Fruit fly (Drosophila melanogaster) whole organism, embryonic: Measurements from ENCODE around the gene TTLL4B.

Experiments used
- Bgb ChIP-seq: fragments of 200-800 bp; sonication (Bioruptor generic); IDR thresholded peaks from 2 replicates; pipeline ENCODE4 v1.3.6; 2022; ENCODE audit warnings: missing biosample characterization, missing genetic modification characterization; ENCODE audit not compliant: partially characterized antibody
- Bteb2 ChIP-seq: fragments of 200-800 bp; sonication (Bioruptor generic); optimal IDR thresholded peaks from 2 replicates; lab custom pipeline; 2016; ENCODE audit warnings: missing biosample characterization, missing genetic modification characterization
- CG10462 ChIP-seq: fragments of 200-800 bp; sonication (Bioruptor generic); optimal IDR thresholded peaks from 2 replicates; lab custom pipeline; 2016; ENCODE audit warnings: missing biosample characterization, missing genetic modification characterization
- CG12391 ChIP-seq: fragments of 200-800 bp; sonication (Bioruptor generic); optimal IDR thresholded peaks from 3 replicates; lab custom pipeline; 2018; ENCODE audit warnings: missing biosample characterization, mild to moderate bottlenecking, missing genetic modification characterization, moderate library complexity
- CG12659 ChIP-seq: fragments of 200-800 bp; sonication (Bioruptor generic); optimal IDR thresholded peaks from 3 replicates; lab custom pipeline; 2017; ENCODE audit warnings: mild to moderate bottlenecking, missing biosample characterization, missing genetic modification reagents, missing genetic modification characterization
- CG14667 ChIP-seq: fragments of 200-800 bp; sonication (Bioruptor generic); IDR thresholded peaks from 2 replicates; pipeline ENCODE4 v1.3.6; 2022; ENCODE audit warnings: missing biosample characterization, missing genetic modification characterization
- CG15479 ChIP-seq: fragments of 200-800 bp; sonication (Bioruptor generic); optimal IDR thresholded peaks from 3 replicates; lab custom pipeline; 2019; ENCODE audit warnings: missing biosample characterization, mild to moderate bottlenecking, missing genetic modification characterization, moderate library complexity
- CG15514 ChIP-seq: fragments of 200-800 bp; sonication (Bioruptor generic); optimal IDR thresholded peaks from 3 replicates; lab custom pipeline; 2017; ENCODE audit warnings: missing biosample characterization, missing genetic modification characterization, mild to moderate bottlenecking, moderate library complexity, missing genetic modification reagents
- CG15696 ChIP-seq: fragments of 200-800 bp; sonication (Bioruptor generic); optimal IDR thresholded peaks from 2 replicates; lab custom pipeline; 2019; ENCODE audit warnings: missing biosample characterization, mild to moderate bottlenecking, missing genetic modification characterization, moderate library complexity
- CG17186 ChIP-seq: fragments of 200-800 bp; sonication (Bioruptor generic); optimal IDR thresholded peaks from 3 replicates; lab custom pipeline; 2017; ENCODE audit warnings: missing biosample characterization, missing genetic modification reagents, missing genetic modification characterization
- CG17568 ChIP-seq: fragments of 200-800 bp; sonication (Bioruptor generic); optimal IDR thresholded peaks from 2 replicates; lab custom pipeline; 2018; ENCODE audit warnings: missing biosample characterization, mild to moderate bottlenecking, missing genetic modification characterization, moderate library complexity
- CG17829 ChIP-seq: fragments of 200-800 bp; optimal IDR thresholded peaks from 2 replicates; lab custom pipeline; 2019; ENCODE audit warnings: missing biosample characterization, mild to moderate bottlenecking, missing genetic modification characterization, moderate library complexity
- CG18262 ChIP-seq: fragments of 200-800 bp; optimal IDR thresholded peaks from 3 replicates; lab custom pipeline; 2019; ENCODE audit warnings: missing biosample characterization, mild to moderate bottlenecking, missing genetic modification characterization, moderate library complexity
- CG2120 ChIP-seq: fragments of 200-800 bp; sonication (Bioruptor generic); optimal IDR thresholded peaks from 3 replicates; lab custom pipeline; 2016; ENCODE audit warnings: missing biosample characterization, missing genetic modification characterization
- CG2199 ChIP-seq: fragments of 200-800 bp; sonication (Bioruptor generic); IDR thresholded peaks from 3 replicates; pipeline ENCODE4 v1.3.6; 2022; ENCODE audit warnings: missing biosample characterization, missing genetic modification characterization
- CG31365 ChIP-seq: fragments of 200-800 bp; sonication (Bioruptor generic); optimal IDR thresholded peaks from 2 replicates; lab custom pipeline; 2018; ENCODE audit warnings: missing biosample characterization, mild to moderate bottlenecking, missing genetic modification characterization
- CG4820 ChIP-seq: fragments of 200-800 bp; sonication (Bioruptor generic); optimal IDR thresholded peaks from 3 replicates; lab custom pipeline; 2016; ENCODE audit warnings: missing biosample characterization, missing genetic modification characterization
- CG6175 ChIP-seq: fragments of 200-800 bp; sonication (Bioruptor generic); IDR thresholded peaks from 3 replicates; pipeline ENCODE4 v1.3.6; 2022; ENCODE audit warnings: missing biosample characterization, missing genetic modification characterization
- CG6791 ChIP-seq: fragments of 200-800 bp; sonication (Bioruptor generic); IDR thresholded peaks from 3 replicates; pipeline ENCODE4 v1.3.6; 2022; ENCODE audit warnings: missing biosample characterization, missing genetic modification characterization; ENCODE audit not compliant: partially characterized antibody
- CG8089 ChIP-seq: fragments of 200-800 bp; sonication (Bioruptor generic); optimal IDR thresholded peaks from 3 replicates; lab custom pipeline; 2016; ENCODE audit warnings: missing biosample characterization, missing genetic modification characterization
- CG9876 ChIP-seq: fragments of 200-800 bp; sonication (Bioruptor generic); optimal IDR thresholded peaks from 2 replicates; lab custom pipeline; 2016; ENCODE audit warnings: missing biosample characterization, missing genetic modification characterization
- CoRest ChIP-seq: fragments of 200-800 bp; sonication (Bioruptor generic); optimal IDR thresholded peaks from 3 replicates; lab custom pipeline; 2018; ENCODE audit warnings: missing biosample characterization, mild to moderate bottlenecking, missing genetic modification characterization, moderate library complexity
- Dek ChIP-seq: fragments of 200-800 bp; sonication (Bioruptor generic); optimal IDR thresholded peaks from 3 replicates; lab custom pipeline; 2019; ENCODE audit warnings: missing biosample characterization, mild to moderate bottlenecking, missing genetic modification characterization, moderate library complexity
- Fer1 ChIP-seq: fragments of 200-800 bp; sonication (Bioruptor generic); optimal IDR thresholded peaks from 2 replicates; lab custom pipeline; 2017; ENCODE audit warnings: missing biosample characterization, mild to moderate bottlenecking, missing genetic modification characterization
- Jarid2 ChIP-seq: fragments of 200-800 bp; sonication (Bioruptor generic); optimal IDR thresholded peaks from 3 replicates; lab custom pipeline; 2017; ENCODE audit warnings: mild to moderate bottlenecking, missing biosample characterization, missing genetic modification reagents, missing genetic modification characterization
- Poxn ChIP-seq: fragments of 200-800 bp; sonication (Bioruptor generic); IDR thresholded peaks from 2 replicates; pipeline ENCODE4 v1.3.6; 2022; ENCODE audit warnings: missing biosample characterization, missing genetic modification characterization
- Sry-β ChIP-seq: fragments of 200-800 bp; sonication (Bioruptor generic); optimal IDR thresholded peaks from 2 replicates; lab custom pipeline; 2018; ENCODE audit warnings: missing biosample characterization, mild to moderate bottlenecking, missing genetic modification characterization, moderate library complexity
- abd-A ChIP-seq: fragments of 200-800 bp; sonication (Bioruptor generic); optimal IDR thresholded peaks from 3 replicates; lab custom pipeline; 2019; ENCODE audit warnings: missing biosample characterization, mild to moderate bottlenecking, missing genetic modification characterization, moderate library complexity
- amos ChIP-seq: fragments of 200-800 bp; sonication (Bioruptor generic); IDR thresholded peaks from 2 replicates; pipeline ENCODE4 v1.3.6; 2022; ENCODE audit warnings: missing biosample characterization, missing genetic modification characterization; ENCODE audit not compliant: partially characterized antibody
- ato ChIP-seq: fragments of 200-800 bp; sonication (Bioruptor generic); IDR thresholded peaks from 2 replicates; pipeline ENCODE4 v1.3.6; 2022; ENCODE audit warnings: missing biosample characterization, missing genetic modification characterization; ENCODE audit not compliant: partially characterized antibody
- bab2 ChIP-seq: fragments of 200-800 bp; sonication (Bioruptor generic); optimal IDR thresholded peaks from 2 replicates; lab custom pipeline; 2016; ENCODE audit warnings: missing biosample characterization, missing genetic modification characterization
- bigmax ChIP-seq: fragments of 200-800 bp; sonication (Bioruptor generic); optimal IDR thresholded peaks from 2 replicates; lab custom pipeline; 2018; ENCODE audit warnings: missing biosample characterization, mild to moderate bottlenecking, missing genetic modification characterization
- cg ChIP-seq: fragments of 200-800 bp; sonication (Bioruptor generic); optimal IDR thresholded peaks from 3 replicates; lab custom pipeline; 2019; ENCODE audit warnings: missing biosample characterization, mild to moderate bottlenecking, missing genetic modification characterization, moderate library complexity
- chif ChIP-seq, 2 experiments: fragments of 200-800 bp; sonication (Bioruptor generic); optimal IDR thresholded peaks; 3 replicates each; lab custom pipeline; 2016; ENCODE audit warnings: missing biosample characterization in 2 of 2, missing genetic modification characterization in 2 of 2
- ewg ChIP-seq: fragments of 200-800 bp; sonication (Bioruptor generic); optimal IDR thresholded peaks from 3 replicates; lab custom pipeline; 2017; ENCODE audit warnings: mild to moderate bottlenecking, missing biosample characterization, missing genetic modification reagents, missing genetic modification characterization
- fd64A ChIP-seq: fragments of 200-800 bp; sonication (Bioruptor generic); optimal IDR thresholded peaks from 3 replicates; lab custom pipeline; 2018; ENCODE audit warnings: missing biosample characterization, mild to moderate bottlenecking, missing genetic modification characterization
- hbn ChIP-seq: fragments of 200-800 bp; sonication (Bioruptor generic); IDR thresholded peaks from 2 replicates; pipeline ENCODE4 v1.3.6; 2022; ENCODE audit warnings: missing biosample characterization, missing genetic modification characterization; ENCODE audit not compliant: partially characterized antibody
- jing ChIP-seq: fragments of 200-800 bp; sonication (Bioruptor generic); optimal IDR thresholded peaks from 2 replicates; lab custom pipeline; 2018; ENCODE audit warnings: missing biosample characterization, mild to moderate bottlenecking, missing genetic modification characterization
- lmd ChIP-seq: fragments of 200-800 bp; sonication (Bioruptor generic); IDR thresholded peaks from 2 replicates; pipeline ENCODE4 v1.3.6; 2022; ENCODE audit warnings: missing biosample characterization, missing genetic modification characterization
- luna ChIP-seq: fragments of 200-800 bp; sonication (Bioruptor generic); optimal IDR thresholded peaks from 2 replicates; lab custom pipeline; 2016; ENCODE audit warnings: missing biosample characterization, missing genetic modification characterization
- odd ChIP-seq: fragments of 200-800 bp; sonication (Bioruptor generic); optimal IDR thresholded peaks from 2 replicates; lab custom pipeline; 2017; ENCODE audit warnings: missing biosample characterization, mild to moderate bottlenecking, missing genetic modification characterization
- pfk ChIP-seq: fragments of 200-800 bp; sonication (Bioruptor generic); optimal IDR thresholded peaks from 2 replicates; lab custom pipeline; 2018; ENCODE audit warnings: missing biosample characterization, mild to moderate bottlenecking, missing genetic modification characterization, moderate library complexity
- pho ChIP-seq: fragments of 200-800 bp; sonication (Bioruptor generic); optimal IDR thresholded peaks from 2 replicates; lab custom pipeline; 2016; ENCODE audit warnings: missing biosample characterization, missing genetic modification characterization
- so ChIP-seq: fragments of 200-800 bp; sonication (Bioruptor generic); IDR thresholded peaks from 3 replicates; pipeline ENCODE4 v1.3.6; 2022; ENCODE audit warnings: missing biosample characterization, missing genetic modification characterization
- sob ChIP-seq: fragments of 200-800 bp; sonication (Bioruptor generic); IDR thresholded peaks from 2 replicates; pipeline ENCODE4 v1.3.6; 2022; ENCODE audit warnings: missing biosample characterization, missing genetic modification characterization
- tna ChIP-seq: fragments of 200-800 bp; sonication (Bioruptor generic); IDR thresholded peaks from 2 replicates; pipeline ENCODE4 v1.3.6; 2022; ENCODE audit warnings: missing biosample characterization, missing genetic modification characterization; ENCODE audit not compliant: partially characterized antibody
- wdn ChIP-seq: fragments of 200-800 bp; sonication (Bioruptor generic); IDR thresholded peaks from 2 replicates; pipeline ENCODE4 v1.3.6; 2022; ENCODE audit warnings: missing biosample characterization, missing genetic modification characterization
- zen ChIP-seq: fragments of 200-800 bp; sonication (Bioruptor generic); optimal IDR thresholded peaks from 3 replicates; lab custom pipeline; 2018; ENCODE audit warnings: missing biosample characterization, mild to moderate bottlenecking, missing genetic modification characterization, moderate library complexity
- zf30C ChIP-seq: fragments of 200-800 bp; sonication (Bioruptor generic); optimal IDR thresholded peaks from 3 replicates; lab custom pipeline; 2018; ENCODE audit warnings: missing biosample characterization, mild to moderate bottlenecking, missing genetic modification characterization
- zfh1 ChIP-seq: fragments of 200-800 bp; sonication (Bioruptor generic); IDR thresholded peaks from 3 replicates; pipeline ENCODE4 v1.3.6; 2022; ENCODE audit warnings: missing biosample characterization, missing genetic modification characterization

Gene TTLL4B

DNA sequence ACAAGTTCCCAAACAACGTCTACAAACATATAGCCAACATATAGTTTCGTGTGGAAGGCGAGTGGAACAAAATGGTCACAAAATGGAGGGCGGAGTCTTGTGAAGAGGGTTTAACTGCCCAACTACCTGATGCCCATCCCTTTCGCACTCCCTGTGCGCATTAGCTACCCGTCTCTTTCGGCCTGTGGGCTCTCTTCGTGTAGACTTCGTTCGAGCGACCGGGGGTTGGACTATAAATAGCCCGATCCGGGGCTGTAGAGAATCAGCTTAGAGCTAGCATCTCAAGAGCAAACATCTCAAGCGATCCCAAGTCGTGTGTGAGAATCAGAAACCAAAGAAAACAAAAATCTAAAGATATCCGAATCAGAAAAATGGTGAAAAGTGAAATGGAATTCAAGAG, 37.1 kb upstream of the TTLL4B start, which contains the start of gene slp1 (continued):
- TF ChIP-seq CG15479 (GFP tag; lab: Kevin White, UChicago), result peak; percentile 20
- no peak for TF ChIP-seq CG18262
- no peak for TF ChIP-seq amos (GFP tag; lab: Robert Waterston, UW)
- no peak for TF ChIP-seq CG8089
- no peak for TF ChIP-seq Poxn (GFP tag; lab: Robert Waterston, UW)
- no peak for TF ChIP-seq CG12391
- TF ChIP-seq CG17829 (tag; lab: Kevin White, UChicago), result peak; percentile 44
- no peak for TF ChIP-seq CG10462 (GFP tag; lab: Kevin White, UChicago)
- no peak; the same call in 2 of the 3 replicates for TF ChIP-seq zfh1
- TF ChIP-seq Sry-β (GFP tag; lab: Kevin White, UChicago), result no peak
- peak; percentile 3 for TF ChIP-seq pfk (GFP tag; lab: Kevin White, UChicago)
- peak; percentile 6 for TF ChIP-seq CG15696
- TF ChIP-seq lmd (GFP tag; lab: Robert Waterston, UW), result no peak
- TF ChIP-seq abd-A (tag; lab: Kevin White, UChicago), result peak; percentile 74
- no peak for TF ChIP-seq CG2120 (GFP tag; lab: Kevin White, UChicago)
- no peak for TF ChIP-seq CG17186
- no peak for TF ChIP-seq CG9876
- TF ChIP-seq CG6175 (GFP tag; lab: Robert Waterston, UW), result no peak
- TF ChIP-seq Fer1 (GFP tag; lab: Kevin White, UChicago), result no peak
- no peak for TF ChIP-seq luna (GFP tag; lab: Kevin White, UChicago)
- TF ChIP-seq so (GFP tag; lab: Robert Waterston, UW), result peak; percentile 28; the same call in 1 of the 3 replicates
- TF ChIP-seq ato (GFP tag; lab: Robert Waterston, UW), result no peak
- no peak for TF ChIP-seq wdn (GFP tag; lab: Robert Waterston, UW)
- 0 out of 2 replicates have a peak, but pooled peaks have one; percentile 23 for TF ChIP-seq tna (GFP tag; lab: Robert Waterston, UW)
- no peak for TF ChIP-seq Dek (tag; lab: Kevin White, UChicago)
- TF ChIP-seq jing, result peak; percentile 5
- peak; percentile 39 for TF ChIP-seq zen
- no peak for TF ChIP-seq CG12659
- peak; percentile 34; the same call in 1 of the 2 replicates for TF ChIP-seq Bgb (GFP tag; lab: Robert Waterston, UW)
- TF ChIP-seq CG14667 (GFP tag; lab: Robert Waterston, UW), result no peak
- TF ChIP-seq pho (GFP tag; lab: Kevin White, UChicago), result no peak
- no peak for TF ChIP-seq odd
- TF ChIP-seq bab2 (GFP tag; lab: Kevin White, UChicago), result no peak
- TF ChIP-seq sob (GFP tag; lab: Robert Waterston, UW), result no peak
- TF ChIP-seq cg (GFP tag; lab: Kevin White, UChicago), result peak; percentile 77
- no peak for TF ChIP-seq fd64A (GFP tag; lab: Kevin White, UChicago)
- peak; percentile 51 for TF ChIP-seq ewg (GFP tag; lab: Kevin White, UChicago)
- TF ChIP-seq CG6791 (GFP tag; lab: Robert Waterston, UW), result 0 out of 3 replicates have a peak, but pooled peaks have one; percentile 46
- TF ChIP-seq hbn, result 0 out of 2 replicates have a peak, but pooled peaks have one; percentile 17
- no peak for TF ChIP-seq CG4820 (GFP tag; lab: Kevin White, UChicago)
- TF ChIP-seq CG15514, result no peak
- TF ChIP-seq CoRest (tag; lab: Kevin White, UChicago), result peak; percentile 26
- TF ChIP-seq bigmax (GFP tag; lab: Kevin White, UChicago), result no peak
- peak in 1 of 2 experiments; percentile 3 for TF ChIP-seq chif (GFP tag; optimal IDR thresholded peaks at IDR 0.05; lab: Kevin White, UChicago)
- TF ChIP-seq CG2199 (GFP tag; lab: Robert Waterston, UW), result peak; percentile 41; the same call in 1 of the 3 replicates
- TF ChIP-seq zf30C, result peak; percentile 16
- TF ChIP-seq CG17568 (GFP tag; lab: Kevin White, UChicago), result no peak
- no peak for TF ChIP-seq CG31365
- peak; percentile 94 for TF ChIP-seq Jarid2 (GFP tag; lab: Kevin White, UChicago)
- TF ChIP-seq Bteb2, result no peak
